Worm (Caenorhabditis elegans) whole organism, L4 larva: Measurements from ENCODE around the gene srh-48.

Source experiments
- daf-19 ChIP-seq: fragments of 200-800 bp; sonication (Bioruptor generic); conservative IDR thresholded peaks from 2 replicates; pipeline ENCODE4 v1.3.6; 2022; ENCODE audit warnings: missing genetic modification characterization, missing compliant biosample characterization
- fos-1 ChIP-seq: fragments of 150-350 bp; optimal IDR thresholded peaks from 2 replicates; lab custom pipeline; 2014; ENCODE audit warnings: missing biosample characterization, missing genetic modification characterization
- jun-1 ChIP-seq: fragments of 150-350 bp; optimal IDR thresholded peaks from 2 replicates; lab custom pipeline; 2014; ENCODE audit warnings: missing biosample characterization, missing genetic modification reagents, missing genetic modification characterization

DNA sequence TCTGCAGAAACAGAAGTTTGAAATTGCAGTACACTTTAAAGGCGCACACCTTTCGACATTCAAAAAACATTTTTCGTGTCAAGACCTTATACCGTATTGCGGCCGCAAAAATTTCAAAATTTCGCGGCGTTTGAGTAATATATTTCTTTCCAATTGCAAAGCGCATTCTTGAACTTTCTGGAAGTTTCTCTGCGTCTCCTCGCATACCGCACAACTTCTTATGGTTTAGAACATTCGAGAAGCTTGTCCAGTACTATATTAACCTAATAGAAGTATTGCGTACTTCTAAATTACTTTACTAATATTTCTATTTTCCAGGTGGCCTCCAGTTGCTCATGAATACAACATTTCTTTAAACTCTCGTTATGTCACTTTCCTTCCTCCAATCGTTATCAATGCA is 43.2 kb upstream of the srh-48 start:
- TF ChIP-seq fos-1, result no peak
- no peak for TF ChIP-seq jun-1 (tag; lab: Kevin White, UChicago)
- no peak for TF ChIP-seq daf-19 (GFP tag; lab: Robert Waterston, UW)
